Fruit fly (Drosophila melanogaster) whole organism, wandering third instar larva: ENCODE results near the gene Prm.

Experiments used
- Abd-B ChIP-seq: fragments of >200 bp; optimal IDR thresholded peaks from 2 replicates; lab custom pipeline; 2017; ENCODE audit warnings: missing biosample characterization, missing genetic modification characterization
- CG32264 ChIP-seq: fragments of 200-800 bp; sonication (Bioruptor generic); optimal IDR thresholded peaks from 2 replicates; lab custom pipeline; 2016; ENCODE audit warnings: missing biosample characterization, missing genetic modification characterization
- CG9705 ChIP-seq: fragments of 200-800 bp; sonication (Bioruptor generic); optimal IDR thresholded peaks from 2 replicates; lab custom pipeline; 2018; ENCODE audit warnings: missing biosample characterization, mild to moderate bottlenecking, missing genetic modification characterization
- CrebA ChIP-seq: fragments of 200-800 bp; sonication (Bioruptor generic); optimal IDR thresholded peaks from 2 replicates; lab custom pipeline; 2016; ENCODE audit warnings: missing biosample characterization, mild to moderate bottlenecking, missing genetic modification characterization, borderline replicate concordance
- Dfd ChIP-seq: fragments of >200 bp; optimal IDR thresholded peaks from 2 replicates; lab custom pipeline; 2017; ENCODE audit warnings: missing biosample characterization, missing genetic modification characterization
- Dif ChIP-seq: fragments of 200-275, 200-300 bp; sonication (Bioruptor generic); optimal IDR thresholded peaks from 2 replicates; lab custom pipeline; 2018; ENCODE audit warnings: missing biosample characterization, missing genetic modification characterization; ENCODE audit not compliant: partially characterized antibody
- GATAd ChIP-seq: sonication (Bioruptor generic); optimal IDR thresholded peaks from 2 replicates; lab custom pipeline; 2016; ENCODE audit warnings: missing biosample characterization, missing genetic modification characterization
- HLH106 ChIP-seq: fragments of 200-800 bp; optimal IDR thresholded peaks from 3 replicates; lab custom pipeline; 2019; ENCODE audit warnings: missing biosample characterization, mild to moderate bottlenecking, missing genetic modification characterization, moderate library complexity
- Hnf4 ChIP-seq: fragments of 200-800 bp; sonication (Bioruptor generic); optimal IDR thresholded peaks from 2 replicates; lab custom pipeline; 2016; ENCODE audit warnings: missing biosample characterization, mild to moderate bottlenecking, missing genetic modification characterization
- Hr78 ChIP-seq: fragments of >200 bp; optimal IDR thresholded peaks from 2 replicates; lab custom pipeline; 2017; ENCODE audit warnings: missing biosample characterization, missing genetic modification characterization
- Hr83 ChIP-seq: fragments of 200-300 bp; sonication (Bioruptor generic); optimal IDR thresholded peaks from 2 replicates; lab custom pipeline; 2016; ENCODE audit warnings: missing biosample characterization, mild to moderate bottlenecking, missing genetic modification characterization, moderate library complexity; ENCODE audit not compliant: poor library complexity, severe bottlenecking
- Jra ChIP-seq: sonication (Bioruptor generic); optimal IDR thresholded peaks from 2 replicates; lab custom pipeline; 2016; ENCODE audit warnings: missing biosample characterization, missing genetic modification characterization
- Mio ChIP-seq: sonication (Bioruptor generic); optimal IDR thresholded peaks from 2 replicates; lab custom pipeline; 2016; ENCODE audit warnings: missing biosample characterization, missing genetic modification characterization
- Myc ChIP-seq: fragments of >200 bp; optimal IDR thresholded peaks from 2 replicates; lab custom pipeline; 2017
- N ChIP-seq: fragments of >200 bp; optimal IDR thresholded peaks from 2 replicates; lab custom pipeline; 2018; ENCODE audit warnings: missing biosample characterization, missing external identifiers, missing genetic modification characterization
- OdsH ChIP-seq: fragments of 200-800 bp; sonication (Bioruptor generic); optimal IDR thresholded peaks from 2 replicates; lab custom pipeline; 2016; ENCODE audit warnings: missing biosample characterization, mild to moderate bottlenecking, missing genetic modification characterization
- Rel ChIP-seq, 2 experiments: fragments of 200-800 bp; sonication (Bioruptor generic) in 1 of 2; optimal IDR thresholded peaks; 2 replicates in 1 of 2; 3 replicates in 1 of 2; lab custom pipeline; 2016 to 2019; ENCODE audit warnings: mild to moderate bottlenecking in 2 of 2, missing biosample characterization in 2 of 2, missing genetic modification characterization in 2 of 2, moderate library complexity in 1 of 2
- Sp1 ChIP-seq: fragments of 200-800 bp; sonication (Bioruptor generic); optimal IDR thresholded peaks from 3 replicates; lab custom pipeline; 2019; ENCODE audit warnings: missing biosample characterization, mild to moderate bottlenecking, missing genetic modification characterization, moderate library complexity
- Vsx2 ChIP-seq: fragments of 200-300, 225-300 bp; sonication (Bioruptor generic); optimal IDR thresholded peaks from 2 replicates; lab custom pipeline; 2018; ENCODE audit warnings: missing biosample characterization, missing genetic modification characterization; ENCODE audit not compliant: partially characterized antibody
- br ChIP-seq: fragments of 200-800 bp; sonication (Bioruptor generic); optimal IDR thresholded peaks from 2 replicates; lab custom pipeline; 2016; ENCODE audit warnings: missing biosample characterization, missing genetic modification characterization
- brk ChIP-seq: fragments of 200-800 bp; sonication (Bioruptor generic); optimal IDR thresholded peaks from 2 replicates; lab custom pipeline; 2016; ENCODE audit warnings: missing biosample characterization, mild to moderate bottlenecking, missing genetic modification characterization
- dl ChIP-seq, 2 experiments: fragments of 175-275, 200-275 bp in 1 of 2; fragments of 200-275 bp in 1 of 2; sonication (Bioruptor generic); optimal IDR thresholded peaks; lab custom pipeline; 2018; ENCODE audit warnings: mild to moderate bottlenecking in 2 of 2, missing biosample characterization in 2 of 2, missing genetic modification characterization in 2 of 2, moderate library complexity in 2 of 2; ENCODE audit not compliant: partially characterized antibody in 2 of 2, insufficient read depth in 1 of 2
- dmrt93B ChIP-seq: fragments of 200-800 bp; sonication (Bioruptor generic); optimal IDR thresholded peaks from 2 replicates; lab custom pipeline; 2018; ENCODE audit warnings: missing biosample characterization, mild to moderate bottlenecking, missing genetic modification characterization
- dsf ChIP-seq: sonication (Bioruptor generic); optimal IDR thresholded peaks from 2 replicates; lab custom pipeline; 2016; ENCODE audit warnings: missing biosample characterization, missing genetic modification characterization, borderline replicate concordance
- ey ChIP-seq: fragments of 200-800 bp; sonication (Bioruptor generic); optimal IDR thresholded peaks from 2 replicates; lab custom pipeline; 2016; ENCODE audit warnings: missing biosample characterization, missing genetic modification characterization
- foxo ChIP-seq, 2 experiments: fragments of 200-800 bp; sonication (Bioruptor generic); optimal IDR thresholded peaks; 2 replicates in 1 of 2; 3 replicates in 1 of 2; lab custom pipeline; 2016 to 2017; ENCODE audit warnings: missing biosample characterization in 2 of 2, missing genetic modification characterization in 2 of 2
- fru ChIP-seq: fragments of 200-800 bp; sonication (Bioruptor generic); optimal IDR thresholded peaks from 3 replicates; lab custom pipeline; 2016; ENCODE audit warnings: missing biosample characterization, mild to moderate bottlenecking, missing genetic modification characterization
- h ChIP-seq: fragments of 200-800 bp; sonication (Bioruptor generic); optimal IDR thresholded peaks from 3 replicates; lab custom pipeline; 2016; ENCODE audit warnings: missing biosample characterization, mild to moderate bottlenecking, missing genetic modification characterization
- jim ChIP-seq: fragments of 175-275, 200-325 bp; sonication (Bioruptor generic); optimal IDR thresholded peaks from 2 replicates; lab custom pipeline; 2016; ENCODE audit warnings: missing biosample characterization, mild to moderate bottlenecking, missing genetic modification characterization
- lola ChIP-seq: fragments of >200 bp; optimal IDR thresholded peaks from 2 replicates; lab custom pipeline; 2017; ENCODE audit warnings: missing biosample characterization, missing genetic modification characterization
- pan ChIP-seq: fragments of >200 bp; optimal IDR thresholded peaks from 2 replicates; lab custom pipeline; 2017
- psq ChIP-seq: fragments of 200-800 bp; sonication (Bioruptor generic); optimal IDR thresholded peaks from 3 replicates; lab custom pipeline; 2017; ENCODE audit warnings: missing biosample characterization, mild to moderate bottlenecking, missing genetic modification characterization, moderate library complexity
- rgr ChIP-seq: fragments of 200-800 bp; sonication (Bioruptor generic); optimal IDR thresholded peaks from 3 replicates; lab custom pipeline; 2016; ENCODE audit warnings: missing biosample characterization, mild to moderate bottlenecking, missing genetic modification characterization
- sage ChIP-seq: fragments of 200-800 bp; sonication (Bioruptor generic); optimal IDR thresholded peaks from 2 replicates; lab custom pipeline; 2016; ENCODE audit warnings: missing biosample characterization, mild to moderate bottlenecking, missing genetic modification characterization
- sv ChIP-seq: fragments of 200-800 bp; sonication (Bioruptor generic); optimal IDR thresholded peaks from 3 replicates; lab custom pipeline; 2016; ENCODE audit warnings: missing biosample characterization, missing genetic modification characterization
- tai ChIP-seq: sonication (Bioruptor generic); optimal IDR thresholded peaks from 2 replicates; lab custom pipeline; 2016; ENCODE audit warnings: missing biosample characterization, missing genetic modification characterization
- usp ChIP-seq: fragments of >200 bp; optimal IDR thresholded peaks from 2 replicates; lab custom pipeline; 2017; ENCODE audit warnings: missing biosample characterization, missing genetic modification characterization
- woc ChIP-seq: sonication (Bioruptor generic); optimal IDR thresholded peaks from 2 replicates; lab custom pipeline; 2016; ENCODE audit warnings: missing biosample characterization, mild to moderate bottlenecking, missing genetic modification characterization

Gene Prm

DNA sequence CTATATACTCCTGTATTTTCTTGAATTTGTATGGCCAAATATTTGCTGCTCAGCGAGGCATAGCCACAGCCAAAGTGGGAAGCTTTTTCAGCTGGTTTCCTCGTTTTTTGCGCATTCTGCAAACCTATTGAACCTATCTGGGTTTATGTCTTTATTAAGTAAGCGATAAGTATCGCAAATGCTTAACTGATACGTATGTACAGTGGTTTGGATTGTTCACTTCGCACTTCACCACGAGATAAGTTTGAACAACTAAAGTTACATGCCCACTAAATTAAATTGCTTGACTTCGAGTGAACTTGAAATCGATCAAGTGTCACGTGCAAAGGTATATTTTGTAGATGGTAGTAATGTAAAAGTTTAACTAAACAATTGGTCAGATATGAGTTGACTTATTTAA is 28.6 kb upstream of the Prm start:
- TF ChIP-seq lola: no peak
- no peak for TF ChIP-seq OdsH
- no peak for TF ChIP-seq CG32264 (GFP tag; lab: Kevin White, UChicago)
- no peak for TF ChIP-seq ey (GFP tag; lab: Kevin White, UChicago)
- TF ChIP-seq GATAd (GFP tag; lab: Kevin White, UChicago): no peak
- no peak for TF ChIP-seq CG9705 (GFP tag; lab: Kevin White, UChicago)
- no peak for TF ChIP-seq CrebA (GFP tag; lab: Kevin White, UChicago)
- TF ChIP-seq psq (GFP tag; lab: Kevin White, UChicago): no peak
- TF ChIP-seq Vsx2 (GFP tag; lab: Kevin White, UChicago): no peak
- TF ChIP-seq sage: no peak
- TF ChIP-seq Dif: no peak
- no peak for TF ChIP-seq usp (GFP tag; lab: Kevin White, UChicago)
- no peak for TF ChIP-seq N (GFP tag; lab: Kevin White, UChicago)
- TF ChIP-seq Jra: no peak
- no peak for TF ChIP-seq Dfd (GFP tag; lab: Kevin White, UChicago)

dm6 chr3L:8772998-8773684 is 28.0 kb upstream of the Prm start:
- TF ChIP-seq Mio (GFP tag; lab: Kevin White, UChicago) (no peak), OdsH (no peak), foxo (GFP tag; optimal IDR thresholded peaks at IDR 0.05; lab: Kevin White, UChicago) (peak in 1 of 2 experiments; percentile 17), jim (GFP tag; lab: Kevin White, UChicago) (no peak), br (GFP tag; lab: Kevin White, UChicago) (no peak), Dif (no peak), Hr78 (GFP tag; lab: Kevin White, UChicago) (no peak), woc (no peak), Jra (no peak), usp (GFP tag; lab: Kevin White, UChicago) (no peak), Sp1 (GFP tag; lab: Kevin White, UChicago) (no peak), rgr (GFP tag; lab: Kevin White, UChicago) (peak; percentile 35), CG32264 (GFP tag; lab: Kevin White, UChicago) (no peak), HLH106 (tag; lab: Kevin White, UChicago) (no peak), Myc (lab: Kevin White, UChicago) (no peak), Hr83 (GFP tag; lab: Kevin White, UChicago) (no peak), brk (GFP tag; lab: Kevin White, UChicago) (no peak), dsf (GFP tag; lab: Kevin White, UChicago) (no peak), ey (GFP tag; lab: Kevin White, UChicago) (peak; percentile 10), Abd-B (GFP tag; lab: Kevin White, UChicago) (no peak), fru (GFP tag; lab: Kevin White, UChicago) (peak; percentile 20), Hnf4 (GFP tag; lab: Kevin White, UChicago) (no peak), tai (GFP tag; lab: Kevin White, UChicago) (no peak), CG9705 (GFP tag; lab: Kevin White, UChicago) (no peak), sage (no peak), lola (no peak), pan (lab: Kevin White, UChicago) (no peak), Dfd (GFP tag; lab: Kevin White, UChicago) (no peak), psq (GFP tag; lab: Kevin White, UChicago) (no peak), dmrt93B (no peak), h (GFP tag; lab: Kevin White, UChicago) (peak; percentile 30), dl (GFP tag; optimal IDR thresholded peaks at IDR 0.05; lab: Kevin White, UChicago; ENCODE audit: insufficient read depth in 1 of 2, partially characterized antibody in 2 of 2) (no peak), GATAd (GFP tag; lab: Kevin White, UChicago) (no peak), sv (GFP tag; lab: Kevin White, UChicago) (no peak), N (GFP tag; lab: Kevin White, UChicago) (no peak), Vsx2 (GFP tag; lab: Kevin White, UChicago) (no peak), CrebA (GFP tag; lab: Kevin White, UChicago) (no peak), Rel (GFP tag; optimal IDR thresholded peaks at IDR 0.05; lab: Kevin White, UChicago) (no peak), Rel (tag; optimal IDR thresholded peaks at IDR 0.05; lab: Kevin White, UChicago) (no peak)
